Worm (Caenorhabditis elegans): ENCODE measurements around the gene C06H5.11.
"Not testable (repeated sequence)": the region's sequence is repeated elsewhere in the genome, so short reads cannot be mapped to it uniquely, and the experiment has no call there.

C06H5.11 gene

DNA sequence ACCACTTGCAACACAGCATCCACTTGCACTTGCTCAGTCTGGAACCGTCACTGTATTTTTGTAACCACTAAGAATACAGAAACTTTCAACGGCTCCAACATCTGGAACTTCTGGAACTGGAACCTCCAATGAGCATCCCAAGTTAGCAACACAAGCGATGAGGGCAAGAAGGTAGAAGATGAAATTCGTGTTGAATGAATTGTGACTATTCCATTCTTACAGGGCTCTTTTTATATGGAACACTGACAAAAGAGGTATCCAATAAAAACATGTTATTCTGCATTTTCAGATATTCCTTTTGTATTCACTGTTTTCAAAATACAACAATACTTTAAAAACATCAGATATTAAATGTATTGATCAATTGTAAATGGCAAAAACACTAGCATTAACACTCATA, at the start of gene C06H5.11:
C06H5.11 (minus strand) TSS at position 101 of the 400 bp plus-strand sequence.
- not testable (repeated sequence) for TF ChIP-seq unc-62 (GFP tag; optimal IDR thresholded peaks at IDR 0.05)

DNA sequence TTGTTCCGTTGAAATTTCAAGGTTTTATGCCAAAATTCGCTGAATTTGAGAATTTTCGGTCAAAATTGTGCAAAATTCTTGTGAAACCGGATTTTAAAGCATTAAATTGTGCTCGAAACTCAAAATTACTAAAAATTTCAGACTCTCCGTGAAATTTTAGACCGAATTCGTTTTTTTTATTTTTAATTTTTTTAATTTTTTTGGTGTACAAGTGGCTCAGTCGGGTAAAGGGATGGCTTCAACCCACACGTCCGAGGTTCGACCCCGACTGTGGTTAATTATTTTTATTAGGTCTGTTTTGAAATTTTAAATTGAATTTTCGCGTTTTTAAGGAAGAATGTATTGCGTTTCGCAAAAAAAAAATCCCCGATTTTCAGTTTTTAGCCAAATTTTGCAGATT, 45.1 kb upstream of the C06H5.11 start:
- TF ChIP-seq unc-62 (GFP tag; optimal IDR thresholded peaks at IDR 0.05), result no peak

DNA sequence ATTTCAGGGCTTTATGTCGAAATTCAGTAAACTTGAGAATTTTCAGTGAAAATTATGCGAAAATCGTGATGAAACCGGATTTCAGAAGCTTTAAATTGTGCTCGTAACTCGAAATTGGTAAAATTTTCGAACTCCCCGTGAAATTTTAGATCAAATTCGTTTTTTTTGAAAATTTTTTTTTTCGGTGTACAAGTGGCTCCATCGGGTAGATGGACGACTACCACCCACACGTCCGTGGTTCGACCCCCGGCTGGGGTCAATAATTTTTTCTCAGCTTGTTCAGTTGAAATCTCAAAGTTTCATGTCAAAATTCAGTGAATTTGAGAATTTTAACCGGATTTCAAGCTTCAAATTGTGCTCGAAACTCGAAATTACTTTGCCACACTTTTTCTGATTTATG, 42.0 kb upstream of the C06H5.11 start:
- TF ChIP-seq unc-62 (GFP tag; optimal IDR thresholded peaks at IDR 0.05), result no peak

DNA sequence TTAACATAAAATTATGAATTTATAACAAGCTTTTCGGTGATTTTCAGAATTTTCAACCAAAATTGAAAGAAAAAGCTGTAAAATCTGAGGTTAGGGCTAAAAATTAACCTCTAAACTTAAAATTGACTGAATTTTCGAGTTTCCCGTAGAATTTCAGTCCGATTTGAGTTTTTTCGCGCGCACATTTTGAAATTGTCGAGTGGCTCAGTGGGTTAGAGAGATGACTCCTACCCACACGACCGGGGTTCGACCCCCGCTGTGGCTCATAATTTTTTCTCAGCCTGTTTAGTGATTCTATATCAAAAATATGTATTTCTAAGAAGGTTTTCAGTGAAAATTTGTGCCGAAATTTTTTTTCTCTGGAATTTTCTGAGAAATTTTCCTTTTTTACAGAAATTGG, 37.9 kb upstream of the C06H5.11 start:
- no peak for TF ChIP-seq unc-62 (GFP tag; optimal IDR thresholded peaks at IDR 0.05)

DNA sequence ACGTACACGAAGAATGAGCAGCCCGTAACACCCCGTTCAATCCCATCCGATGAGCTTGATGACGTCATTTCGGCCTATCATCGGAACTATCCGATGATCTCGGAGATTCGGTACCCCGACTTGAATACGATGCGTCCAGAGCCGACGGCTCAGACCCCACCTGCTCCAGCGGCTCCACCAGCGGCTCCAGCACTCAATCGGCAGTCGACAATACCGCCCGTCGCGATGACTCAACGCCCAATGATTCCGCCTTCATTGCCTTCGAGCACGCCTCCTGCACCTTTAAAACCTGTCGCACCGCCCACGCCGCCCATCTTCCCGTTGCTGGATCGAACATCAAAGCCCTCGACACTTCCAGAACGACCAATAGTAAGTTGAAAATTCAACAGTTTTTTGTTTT, 34.3 kb upstream of the C06H5.11 start:
- no peak for TF ChIP-seq unc-62 (GFP tag; optimal IDR thresholded peaks at IDR 0.05)

DNA sequence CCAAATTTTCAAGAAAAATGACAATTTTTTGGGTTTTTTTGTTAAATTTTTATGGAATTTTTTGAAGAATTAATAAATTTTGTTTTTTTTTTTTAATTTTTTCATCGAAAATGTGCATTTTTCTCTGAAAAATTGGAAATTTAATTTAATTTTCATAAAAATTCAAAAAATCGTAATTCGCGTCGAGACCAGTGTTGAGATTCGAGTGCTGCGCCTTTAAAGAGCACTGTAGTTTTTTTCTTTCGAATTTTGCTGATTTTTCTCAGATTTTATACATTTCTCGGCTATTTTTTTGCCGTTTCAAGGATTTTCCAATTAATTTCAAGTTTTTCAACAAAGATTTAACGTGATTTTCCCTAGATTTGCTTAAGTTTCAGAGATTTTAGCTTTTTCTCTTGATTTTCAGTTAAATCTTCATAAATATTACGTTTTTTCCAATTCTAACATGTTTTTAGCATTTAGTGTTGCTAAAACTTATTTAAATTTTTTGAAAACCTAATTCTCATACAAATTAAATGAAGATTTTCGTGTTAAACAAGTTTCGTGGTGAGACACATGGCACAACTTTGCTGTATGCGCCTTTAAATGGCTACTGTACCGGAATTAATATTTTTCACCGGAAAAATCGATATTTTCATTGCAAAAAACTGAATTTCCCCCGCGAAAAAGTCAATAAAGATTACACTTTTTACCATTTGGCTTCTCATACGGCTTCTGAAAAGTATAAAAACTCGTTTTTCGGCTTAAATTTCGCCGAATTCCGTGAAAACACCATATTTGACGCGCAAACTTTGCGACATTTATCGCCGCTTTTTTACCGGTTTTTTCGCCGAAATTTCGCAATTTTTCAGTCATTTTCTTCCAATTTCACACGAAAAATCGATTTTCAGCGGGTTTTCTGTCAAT, 30.5 kb upstream of the C06H5.11 start, which contains the start of gene usp-50:
usp-50 (plus strand) TSS at position 822 of the 906 bp plus-strand sequence.
- TF ChIP-seq unc-62 (GFP tag; optimal IDR thresholded peaks at IDR 0.05), result not testable (repeated sequence)

DNA sequence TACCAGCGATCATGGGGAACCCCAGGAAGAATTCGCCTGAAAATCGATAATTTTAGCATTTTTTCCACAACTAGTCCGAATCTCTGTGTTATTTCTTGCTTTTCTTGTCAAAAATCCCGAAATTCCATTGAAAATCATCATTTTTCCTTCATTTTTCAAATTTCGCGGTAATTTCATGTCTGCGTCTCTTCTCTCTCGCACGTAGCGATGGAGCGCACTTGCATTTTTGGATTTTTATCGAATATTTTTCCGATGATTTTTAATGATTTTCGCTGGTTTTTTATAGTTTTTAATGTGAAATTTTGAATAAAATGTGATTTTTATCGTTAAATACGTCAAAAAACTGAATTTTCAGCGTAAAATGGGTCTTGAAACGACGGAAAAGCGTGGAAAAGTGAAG, 27.6 kb upstream of the C06H5.11 start, which contains the start of gene E01B7.2:
E01B7.2 (plus strand) TSS at position 350 of the 400 bp plus-strand sequence.
- TF ChIP-seq unc-62 (GFP tag; optimal IDR thresholded peaks at IDR 0.05), result no peak

DNA sequence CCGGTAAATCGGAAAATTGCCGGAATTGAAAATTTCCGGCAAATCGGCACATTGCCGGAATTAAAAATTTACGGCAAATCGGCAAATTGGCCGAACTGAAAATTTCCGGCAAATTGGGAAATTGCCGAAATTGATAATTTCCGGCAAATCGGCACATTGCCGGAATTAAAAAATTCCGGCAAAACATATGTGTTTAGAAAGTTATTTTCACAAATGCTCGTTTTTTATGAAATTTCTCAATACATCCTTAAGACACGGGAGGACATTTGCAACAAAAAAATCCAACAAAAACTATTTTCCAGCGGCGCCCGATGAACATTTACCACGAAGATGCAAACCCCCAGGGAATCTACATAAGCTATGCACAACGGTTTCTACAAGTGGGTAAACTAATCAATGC, 24.9 kb upstream of the C06H5.11 start, which contains the start of gene C06H5.8:
C06H5.8 (plus strand) TSS at position 301 of the 400 bp plus-strand sequence.
- no peak for TF ChIP-seq unc-62 (GFP tag; optimal IDR thresholded peaks at IDR 0.05)

DNA sequence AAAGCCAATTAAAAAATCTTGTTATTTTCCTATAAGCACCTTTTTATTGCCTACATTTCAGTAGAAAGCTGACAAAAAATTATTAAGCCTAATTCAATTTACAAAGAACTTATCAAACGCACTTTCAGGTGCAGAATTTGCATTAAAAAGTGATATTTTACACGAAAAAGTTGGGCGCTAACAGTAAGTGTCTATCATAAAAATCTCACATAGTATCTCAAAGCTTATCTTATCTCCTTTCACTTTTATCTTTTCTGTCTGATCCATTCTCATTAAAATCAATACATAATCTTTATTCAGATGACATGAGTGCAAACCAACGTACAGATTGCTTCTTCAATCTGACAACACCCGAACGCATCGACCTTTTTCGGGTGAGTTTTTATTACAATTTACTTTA, 16.2 kb upstream of the C06H5.11 start, which contains the start of gene dcar-1:
dcar-1 (plus strand) TSS at position 301 of the 400 bp plus-strand sequence.
- no peak for TF ChIP-seq unc-62 (GFP tag; optimal IDR thresholded peaks at IDR 0.05)

DNA sequence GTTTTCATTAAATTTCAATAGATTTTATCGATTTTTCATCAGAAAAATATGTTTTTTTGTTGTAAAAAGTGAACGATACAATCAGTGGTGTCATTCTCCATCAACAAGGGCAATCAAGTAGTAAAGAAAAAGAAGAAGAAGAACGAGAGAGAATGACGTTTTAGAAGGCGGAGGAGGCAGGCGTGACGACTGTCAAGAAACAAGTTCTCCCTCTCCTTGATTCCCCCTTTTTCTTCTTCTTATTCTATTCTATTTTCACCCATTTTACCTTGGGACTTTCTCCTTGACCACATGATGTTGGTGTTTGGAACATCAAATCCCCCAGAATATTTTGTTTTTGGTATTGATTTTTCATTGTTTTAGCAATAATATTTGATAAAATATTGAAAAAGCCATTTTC, 11.9 kb upstream of the C06H5.11 start:
- TF ChIP-seq unc-62 (GFP tag; optimal IDR thresholded peaks at IDR 0.05), result no peak

DNA sequence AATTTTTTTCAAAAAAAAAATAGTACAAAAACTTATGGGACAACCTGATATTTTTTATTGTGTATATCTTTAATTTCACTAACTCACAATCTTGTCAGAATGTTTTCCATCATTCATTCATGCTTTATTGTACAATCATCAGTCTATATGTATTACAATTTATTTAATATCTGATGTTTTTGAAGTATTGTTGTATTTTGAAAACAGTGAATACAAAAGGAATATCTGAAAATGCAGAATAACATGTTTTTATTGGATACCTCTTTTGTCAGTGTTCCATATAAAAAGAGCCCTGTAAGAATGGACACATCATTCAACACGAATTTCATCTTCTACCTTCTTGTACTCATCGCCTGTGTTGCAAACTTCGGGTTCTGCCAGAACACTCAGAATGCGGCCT, 10.0 kb upstream of the C06H5.11 start, which contains the start of gene C06H5.14:
C06H5.14 (plus strand) TSS at position 301 of the 400 bp plus-strand sequence.
- TF ChIP-seq unc-62 (GFP tag; optimal IDR thresholded peaks at IDR 0.05), result not testable (repeated sequence)

DNA sequence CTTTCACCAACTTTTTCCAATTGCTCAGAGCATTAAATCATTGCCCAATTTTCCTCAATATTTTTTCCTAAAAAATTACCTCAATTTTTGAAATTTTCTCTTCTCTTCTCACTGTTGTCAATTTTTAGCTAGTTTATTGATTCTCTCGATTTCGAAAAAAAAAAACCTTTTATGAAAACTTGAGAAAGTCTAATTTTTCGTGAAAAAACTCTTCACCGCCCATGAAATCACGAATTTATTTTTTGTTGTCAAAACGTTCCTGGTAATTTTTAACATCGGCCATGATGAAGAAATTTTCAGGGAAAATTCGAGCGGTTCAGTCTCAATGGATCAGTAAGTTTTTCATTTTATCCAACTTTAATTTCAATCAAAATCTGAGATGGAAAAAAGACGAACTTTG, 5.6 kb upstream of the C06H5.11 start, which contains the start of gene fbxa-157:
fbxa-157 (plus strand) TSS at position 301 of the 400 bp plus-strand sequence.
- no peak for TF ChIP-seq unc-62 (GFP tag; optimal IDR thresholded peaks at IDR 0.05)

DNA sequence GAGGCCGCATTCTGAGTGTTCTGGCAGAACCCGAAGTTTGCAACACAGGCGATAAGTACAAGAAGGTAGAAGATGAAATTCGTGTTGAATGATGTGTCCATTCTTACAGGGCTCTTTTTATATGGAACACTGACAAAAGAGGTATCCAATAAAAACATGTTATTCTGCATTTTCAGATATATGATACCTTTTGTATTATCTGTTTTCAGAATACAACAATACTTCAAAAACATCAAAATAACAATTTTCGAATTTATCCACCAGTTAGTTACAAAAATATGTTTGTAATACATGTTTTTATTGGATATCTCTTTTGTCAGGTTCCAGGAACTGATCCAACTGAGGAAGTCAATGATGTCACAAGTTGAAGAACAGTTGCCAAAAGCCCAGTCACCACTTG, 3.8 kb upstream of the C06H5.11 start, which contains the start of gene C06H5.13:
C06H5.13 (minus strand) TSS at position 101 of the 400 bp plus-strand sequence.
- TF ChIP-seq unc-62 (GFP tag; optimal IDR thresholded peaks at IDR 0.05), result not testable (repeated sequence)

DNA sequence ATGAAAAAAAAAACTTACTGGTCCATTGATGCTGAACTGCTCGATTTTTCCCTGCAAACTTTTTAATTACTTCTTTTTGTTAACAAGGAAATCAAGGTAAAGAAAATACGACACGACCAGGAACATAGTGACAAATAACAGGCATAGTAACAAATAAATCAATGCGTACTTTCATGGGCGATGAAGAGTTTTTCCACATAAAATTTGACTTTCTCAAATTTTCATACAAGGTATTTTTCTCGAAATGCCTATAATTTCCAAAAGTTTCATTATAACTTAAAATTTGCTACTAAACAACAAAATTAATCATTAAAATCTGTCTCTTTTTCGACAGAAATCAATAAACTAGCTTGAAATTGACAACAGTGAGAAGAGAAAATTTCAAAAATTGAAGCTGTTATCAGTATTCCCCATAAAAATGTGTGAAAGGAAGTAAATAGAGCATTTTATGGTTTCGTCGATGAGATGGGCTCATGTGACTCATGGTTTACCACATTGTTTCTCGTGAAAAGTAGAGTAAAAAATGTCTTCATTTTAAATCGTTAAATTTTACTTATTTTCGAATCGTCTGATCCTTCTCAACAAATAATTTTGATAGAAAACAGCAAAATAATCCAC, 3.0 kb upstream of the C06H5.11 start, which contains the start of gene fbxa-156:
fbxa-156 (minus strand) TSS at position 51 of the 618 bp plus-strand sequence.
- TF ChIP-seq unc-62 (GFP tag; optimal IDR thresholded peaks at IDR 0.05), result no peak

DNA sequence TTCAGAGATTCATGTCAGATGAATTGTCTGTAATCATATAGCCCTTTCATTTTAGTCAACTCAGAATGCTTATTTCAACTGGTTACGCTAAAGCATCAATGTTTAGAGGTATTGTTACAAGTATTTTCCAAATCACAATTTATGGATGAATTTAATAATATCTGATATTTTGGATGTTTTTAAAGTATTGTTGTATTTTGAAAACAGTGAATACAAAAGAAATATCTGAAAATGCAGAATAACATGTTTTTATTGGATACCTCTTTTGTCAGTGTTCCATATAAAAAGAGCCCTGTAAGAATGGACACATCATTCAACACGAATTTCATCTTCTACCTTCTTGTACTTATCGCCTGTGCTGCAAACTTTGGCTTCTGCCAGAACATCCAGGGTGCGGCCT, 626 bp upstream of the C06H5.11 start, which contains the start of gene C06H5.12:
C06H5.12 (plus strand) TSS at position 301 of the 400 bp plus-strand sequence.
- TF ChIP-seq unc-62 (GFP tag; optimal IDR thresholded peaks at IDR 0.05), result not testable (repeated sequence)

DNA sequence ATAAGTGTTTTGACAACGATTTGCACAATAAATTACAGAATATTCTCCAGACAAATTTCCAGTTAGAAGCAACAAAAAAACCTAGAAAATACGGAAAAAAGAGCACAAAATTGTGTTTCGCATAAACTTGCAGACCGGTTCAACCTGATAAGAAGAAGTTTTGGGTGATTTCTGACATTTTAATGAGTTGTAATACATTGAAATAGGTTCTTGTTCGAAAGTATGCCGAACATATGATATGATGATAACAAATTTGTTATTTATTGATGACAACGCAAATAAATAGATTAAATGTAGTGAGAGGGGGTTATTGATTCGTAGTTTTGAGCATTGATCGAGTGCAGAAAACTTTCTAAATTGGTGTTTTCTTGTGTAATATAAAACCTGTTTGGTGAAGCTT, 2.5 kb downstream of the C06H5.11 start:
- no peak for TF ChIP-seq unc-62 (GFP tag; optimal IDR thresholded peaks at IDR 0.05)
